Fruit fly (Drosophila melanogaster) whole organism, wandering third instar larva: ENCODE data around the gene CG10019.

Experiments used
- Abd-B ChIP-seq: fragments of >200 bp; optimal IDR thresholded peaks from 2 replicates; lab custom pipeline; 2017; ENCODE audit warnings: missing biosample characterization, missing genetic modification characterization
- CG32264 ChIP-seq: fragments of 200-800 bp; sonication (Bioruptor generic); optimal IDR thresholded peaks from 2 replicates; lab custom pipeline; 2016; ENCODE audit warnings: missing biosample characterization, missing genetic modification characterization
- CG9705 ChIP-seq: fragments of 200-800 bp; sonication (Bioruptor generic); optimal IDR thresholded peaks from 2 replicates; lab custom pipeline; 2018; ENCODE audit warnings: missing biosample characterization, mild to moderate bottlenecking, missing genetic modification characterization
- CrebA ChIP-seq: fragments of 200-800 bp; sonication (Bioruptor generic); optimal IDR thresholded peaks from 2 replicates; lab custom pipeline; 2016; ENCODE audit warnings: missing biosample characterization, mild to moderate bottlenecking, missing genetic modification characterization, borderline replicate concordance
- Dfd ChIP-seq: fragments of >200 bp; optimal IDR thresholded peaks from 2 replicates; lab custom pipeline; 2017; ENCODE audit warnings: missing biosample characterization, missing genetic modification characterization
- Dif ChIP-seq: fragments of 200-275, 200-300 bp; sonication (Bioruptor generic); optimal IDR thresholded peaks from 2 replicates; lab custom pipeline; 2018; ENCODE audit warnings: missing biosample characterization, missing genetic modification characterization; ENCODE audit not compliant: partially characterized antibody
- GATAd ChIP-seq: sonication (Bioruptor generic); optimal IDR thresholded peaks from 2 replicates; lab custom pipeline; 2016; ENCODE audit warnings: missing biosample characterization, missing genetic modification characterization
- HLH106 ChIP-seq: fragments of 200-800 bp; optimal IDR thresholded peaks from 3 replicates; lab custom pipeline; 2019; ENCODE audit warnings: missing biosample characterization, mild to moderate bottlenecking, missing genetic modification characterization, moderate library complexity
- Hnf4 ChIP-seq: fragments of 200-800 bp; sonication (Bioruptor generic); optimal IDR thresholded peaks from 2 replicates; lab custom pipeline; 2016; ENCODE audit warnings: missing biosample characterization, mild to moderate bottlenecking, missing genetic modification characterization
- Hr78 ChIP-seq: fragments of >200 bp; optimal IDR thresholded peaks from 2 replicates; lab custom pipeline; 2017; ENCODE audit warnings: missing biosample characterization, missing genetic modification characterization
- Hr83 ChIP-seq: fragments of 200-300 bp; sonication (Bioruptor generic); optimal IDR thresholded peaks from 2 replicates; lab custom pipeline; 2016; ENCODE audit warnings: missing biosample characterization, mild to moderate bottlenecking, missing genetic modification characterization, moderate library complexity; ENCODE audit not compliant: poor library complexity, severe bottlenecking
- Jra ChIP-seq: sonication (Bioruptor generic); optimal IDR thresholded peaks from 2 replicates; lab custom pipeline; 2016; ENCODE audit warnings: missing biosample characterization, missing genetic modification characterization
- Mio ChIP-seq: sonication (Bioruptor generic); optimal IDR thresholded peaks from 2 replicates; lab custom pipeline; 2016; ENCODE audit warnings: missing biosample characterization, missing genetic modification characterization
- Myc ChIP-seq: fragments of >200 bp; optimal IDR thresholded peaks from 2 replicates; lab custom pipeline; 2017
- N ChIP-seq: fragments of >200 bp; optimal IDR thresholded peaks from 2 replicates; lab custom pipeline; 2018; ENCODE audit warnings: missing biosample characterization, missing external identifiers, missing genetic modification characterization
- OdsH ChIP-seq: fragments of 200-800 bp; sonication (Bioruptor generic); optimal IDR thresholded peaks from 2 replicates; lab custom pipeline; 2016; ENCODE audit warnings: missing biosample characterization, mild to moderate bottlenecking, missing genetic modification characterization
- Rel ChIP-seq, 2 experiments: fragments of 200-800 bp; sonication (Bioruptor generic) in 1 of 2; optimal IDR thresholded peaks; 2 replicates in 1 of 2; 3 replicates in 1 of 2; lab custom pipeline; 2016 to 2019; ENCODE audit warnings: mild to moderate bottlenecking in 2 of 2, missing biosample characterization in 2 of 2, missing genetic modification characterization in 2 of 2, moderate library complexity in 1 of 2
- Sp1 ChIP-seq: fragments of 200-800 bp; sonication (Bioruptor generic); optimal IDR thresholded peaks from 3 replicates; lab custom pipeline; 2019; ENCODE audit warnings: missing biosample characterization, mild to moderate bottlenecking, missing genetic modification characterization, moderate library complexity
- Vsx2 ChIP-seq: fragments of 200-300, 225-300 bp; sonication (Bioruptor generic); optimal IDR thresholded peaks from 2 replicates; lab custom pipeline; 2018; ENCODE audit warnings: missing biosample characterization, missing genetic modification characterization; ENCODE audit not compliant: partially characterized antibody
- br ChIP-seq: fragments of 200-800 bp; sonication (Bioruptor generic); optimal IDR thresholded peaks from 2 replicates; lab custom pipeline; 2016; ENCODE audit warnings: missing biosample characterization, missing genetic modification characterization
- brk ChIP-seq: fragments of 200-800 bp; sonication (Bioruptor generic); optimal IDR thresholded peaks from 2 replicates; lab custom pipeline; 2016; ENCODE audit warnings: missing biosample characterization, mild to moderate bottlenecking, missing genetic modification characterization
- dl ChIP-seq, 2 experiments: fragments of 175-275, 200-275 bp in 1 of 2; fragments of 200-275 bp in 1 of 2; sonication (Bioruptor generic); optimal IDR thresholded peaks; lab custom pipeline; 2018; ENCODE audit warnings: mild to moderate bottlenecking in 2 of 2, missing biosample characterization in 2 of 2, missing genetic modification characterization in 2 of 2, moderate library complexity in 2 of 2; ENCODE audit not compliant: partially characterized antibody in 2 of 2, insufficient read depth in 1 of 2
- dmrt93B ChIP-seq: fragments of 200-800 bp; sonication (Bioruptor generic); optimal IDR thresholded peaks from 2 replicates; lab custom pipeline; 2018; ENCODE audit warnings: missing biosample characterization, mild to moderate bottlenecking, missing genetic modification characterization
- dsf ChIP-seq: sonication (Bioruptor generic); optimal IDR thresholded peaks from 2 replicates; lab custom pipeline; 2016; ENCODE audit warnings: missing biosample characterization, missing genetic modification characterization, borderline replicate concordance
- ey ChIP-seq: fragments of 200-800 bp; sonication (Bioruptor generic); optimal IDR thresholded peaks from 2 replicates; lab custom pipeline; 2016; ENCODE audit warnings: missing biosample characterization, missing genetic modification characterization
- foxo ChIP-seq, 2 experiments: fragments of 200-800 bp; sonication (Bioruptor generic); optimal IDR thresholded peaks; 2 replicates in 1 of 2; 3 replicates in 1 of 2; lab custom pipeline; 2016 to 2017; ENCODE audit warnings: missing biosample characterization in 2 of 2, missing genetic modification characterization in 2 of 2
- fru ChIP-seq: fragments of 200-800 bp; sonication (Bioruptor generic); optimal IDR thresholded peaks from 3 replicates; lab custom pipeline; 2016; ENCODE audit warnings: missing biosample characterization, mild to moderate bottlenecking, missing genetic modification characterization
- h ChIP-seq: fragments of 200-800 bp; sonication (Bioruptor generic); optimal IDR thresholded peaks from 3 replicates; lab custom pipeline; 2016; ENCODE audit warnings: missing biosample characterization, mild to moderate bottlenecking, missing genetic modification characterization
- jim ChIP-seq: fragments of 175-275, 200-325 bp; sonication (Bioruptor generic); optimal IDR thresholded peaks from 2 replicates; lab custom pipeline; 2016; ENCODE audit warnings: missing biosample characterization, mild to moderate bottlenecking, missing genetic modification characterization
- lola ChIP-seq: fragments of >200 bp; optimal IDR thresholded peaks from 2 replicates; lab custom pipeline; 2017; ENCODE audit warnings: missing biosample characterization, missing genetic modification characterization
- pan ChIP-seq: fragments of >200 bp; optimal IDR thresholded peaks from 2 replicates; lab custom pipeline; 2017
- psq ChIP-seq: fragments of 200-800 bp; sonication (Bioruptor generic); optimal IDR thresholded peaks from 3 replicates; lab custom pipeline; 2017; ENCODE audit warnings: missing biosample characterization, mild to moderate bottlenecking, missing genetic modification characterization, moderate library complexity
- rgr ChIP-seq: fragments of 200-800 bp; sonication (Bioruptor generic); optimal IDR thresholded peaks from 3 replicates; lab custom pipeline; 2016; ENCODE audit warnings: missing biosample characterization, mild to moderate bottlenecking, missing genetic modification characterization
- sage ChIP-seq: fragments of 200-800 bp; sonication (Bioruptor generic); optimal IDR thresholded peaks from 2 replicates; lab custom pipeline; 2016; ENCODE audit warnings: missing biosample characterization, mild to moderate bottlenecking, missing genetic modification characterization
- sv ChIP-seq: fragments of 200-800 bp; sonication (Bioruptor generic); optimal IDR thresholded peaks from 3 replicates; lab custom pipeline; 2016; ENCODE audit warnings: missing biosample characterization, missing genetic modification characterization
- tai ChIP-seq: sonication (Bioruptor generic); optimal IDR thresholded peaks from 2 replicates; lab custom pipeline; 2016; ENCODE audit warnings: missing biosample characterization, missing genetic modification characterization
- usp ChIP-seq: fragments of >200 bp; optimal IDR thresholded peaks from 2 replicates; lab custom pipeline; 2017; ENCODE audit warnings: missing biosample characterization, missing genetic modification characterization
- woc ChIP-seq: sonication (Bioruptor generic); optimal IDR thresholded peaks from 2 replicates; lab custom pipeline; 2016; ENCODE audit warnings: missing biosample characterization, mild to moderate bottlenecking, missing genetic modification characterization

CG10019 gene

DNA sequence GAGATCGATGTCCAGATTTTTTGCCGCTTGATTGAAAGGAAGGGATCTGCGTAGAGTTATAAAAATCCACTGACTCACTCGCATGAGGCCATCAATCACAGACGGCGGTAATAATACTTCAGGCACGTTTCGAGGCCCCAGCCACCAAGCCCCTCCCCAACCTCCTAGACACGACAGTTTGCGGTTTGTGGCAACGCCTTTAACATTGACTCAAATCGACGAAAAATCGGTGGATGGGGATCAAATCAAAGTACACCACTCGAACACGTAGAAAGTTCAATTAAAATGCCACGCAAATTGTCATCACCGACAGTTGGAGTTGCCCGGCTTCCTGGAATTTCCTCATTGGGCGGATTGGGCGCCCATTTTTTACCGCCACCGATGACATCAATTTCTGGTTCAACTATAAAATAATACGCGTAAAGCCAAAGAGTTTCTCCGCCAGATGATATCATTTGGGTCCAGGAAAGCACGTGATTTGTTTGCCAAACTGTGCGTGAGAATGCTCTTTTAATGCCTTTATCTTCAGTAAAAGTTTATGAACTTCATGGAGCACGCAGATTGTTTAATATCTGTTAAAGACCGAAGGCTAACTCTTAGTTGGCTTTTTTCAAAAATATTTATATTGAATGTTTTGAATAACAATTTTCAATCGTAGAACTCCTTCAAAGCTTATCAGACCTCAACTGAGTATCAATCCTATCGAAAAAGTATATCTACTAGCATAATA lies 54.2 kb downstream of the CG10019 start, which contains the start of gene CG31960:
TSS of gene CG31960 (plus strand) at position 680 of the 730 bp plus-strand sequence.
- no peak for TF ChIP-seq Myc (lab: Kevin White, UChicago)
- TF ChIP-seq Dfd (GFP tag; lab: Kevin White, UChicago), result no peak
- TF ChIP-seq CrebA, result no peak
- no peak for TF ChIP-seq tai (GFP tag; lab: Kevin White, UChicago)
- no peak for TF ChIP-seq Jra (GFP tag; lab: Kevin White, UChicago)
- no peak for TF ChIP-seq fru (GFP tag; lab: Kevin White, UChicago)
- no peak for TF ChIP-seq dsf (GFP tag; lab: Kevin White, UChicago)
- no peak for TF ChIP-seq sv (GFP tag; lab: Kevin White, UChicago)
- TF ChIP-seq ey, result no peak
- no peak for TF ChIP-seq woc (GFP tag; lab: Kevin White, UChicago)
- no peak for TF ChIP-seq pan
- TF ChIP-seq CG9705, result no peak
- TF ChIP-seq Hnf4, result no peak
- TF ChIP-seq, all 38 proteins: peak for 0

DNA sequence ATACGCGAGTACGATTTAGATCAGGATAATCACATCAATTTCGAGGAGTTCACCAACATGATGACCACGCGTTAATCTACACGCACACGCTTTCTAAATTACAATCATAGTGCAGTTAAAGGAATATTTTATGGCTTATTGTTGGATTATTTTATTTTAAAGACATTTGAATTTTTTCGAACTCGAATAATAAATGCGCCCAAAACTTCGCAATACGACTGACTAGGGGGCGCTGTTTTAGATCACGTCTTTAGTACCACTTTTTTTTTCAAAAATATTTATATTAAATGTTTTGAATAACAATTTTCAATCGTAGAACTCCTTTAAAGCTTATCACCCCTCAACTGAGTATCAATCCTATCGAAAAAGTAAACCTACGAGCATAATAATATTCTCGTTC lies 55.1 kb downstream of the CG10019 start:
- TF ChIP-seq Myc (lab: Kevin White, UChicago), result peak; percentile 48
- TF ChIP-seq CrebA, result no peak
- no peak for TF ChIP-seq sv (GFP tag; lab: Kevin White, UChicago)
- TF ChIP-seq, all 38 proteins: peak for 1

- TF ChIP-seq CG9705 (no peak), CG32264 (GFP tag; lab: Kevin White, UChicago) (no peak), Sp1 (GFP tag; lab: Kevin White, UChicago) (peak; percentile 21), Jra (GFP tag; lab: Kevin White, UChicago) (peak; percentile 51), HLH106 (tag; lab: Kevin White, UChicago) (peak; percentile 63), CrebA (no peak), OdsH (GFP tag; lab: Kevin White, UChicago) (peak; percentile 83), dl (GFP tag; optimal IDR thresholded peaks at IDR 0.05; lab: Kevin White, UChicago; ENCODE audit: insufficient read depth in 1 of 2, partially characterized antibody in 2 of 2) (no peak), brk (GFP tag; lab: Kevin White, UChicago) (peak; percentile 11), Hr78 (GFP tag; lab: Kevin White, UChicago) (no peak), Myc (lab: Kevin White, UChicago) (peak; percentile 95), tai (GFP tag; lab: Kevin White, UChicago) (peak; percentile 91), psq (peak; percentile 67), Dif (no peak), Hnf4 (peak; percentile 80), br (GFP tag; lab: Kevin White, UChicago) (peak; percentile 86), rgr (peak; percentile 76), woc (GFP tag; lab: Kevin White, UChicago) (no peak), Rel (GFP tag; optimal IDR thresholded peaks at IDR 0.05; lab: Kevin White, UChicago) (no peak), Rel (tag; optimal IDR thresholded peaks at IDR 0.05; lab: Kevin White, UChicago) (peak; percentile 3), usp (GFP tag; lab: Kevin White, UChicago) (no peak), Hr83 (GFP tag; lab: Kevin White, UChicago) (peak; percentile 60), fru (GFP tag; lab: Kevin White, UChicago) (peak; percentile 14), foxo (GFP tag; optimal IDR thresholded peaks at IDR 0.05; lab: Kevin White, UChicago) (peak in 1 of 2 experiments; percentile 77), GATAd (GFP tag; lab: Kevin White, UChicago) (peak; percentile 60), Abd-B (GFP tag; lab: Kevin White, UChicago) (no peak), Mio (no peak), h (GFP tag; lab: Kevin White, UChicago) (peak; percentile 71), Dfd (GFP tag; lab: Kevin White, UChicago) (no peak), ey (peak; percentile 70), Vsx2 (GFP tag; lab: Kevin White, UChicago) (no peak), N (no peak), pan (no peak), sage (GFP tag; lab: Kevin White, UChicago) (no peak), dsf (GFP tag; lab: Kevin White, UChicago) (peak; percentile 40), jim (GFP tag; lab: Kevin White, UChicago) (peak; percentile 15), lola (GFP tag; lab: Kevin White, UChicago) (no peak), sv (GFP tag; lab: Kevin White, UChicago) (peak; percentile 8), dmrt93B (GFP tag; lab: Kevin White, UChicago) (peak; percentile 43)
Observed at dm6 chr2L:3786246-3786645, 56.0 kb downstream of the CG10019 start.
